Fruit fly (Drosophila melanogaster) whole organism, embryonic: ENCODE results near the gene Dhc36C.

Experiments
- BEAF-32 ChIP-seq: fragments of 200-800 bp; sonication (Bioruptor generic); optimal IDR thresholded peaks from 3 replicates; lab custom pipeline; 2017; ENCODE audit warnings: missing biosample characterization, missing genetic modification characterization, mild to moderate bottlenecking, moderate library complexity, missing genetic modification reagents
- CG10267 ChIP-seq: fragments of 200-800 bp; sonication (Bioruptor generic); optimal IDR thresholded peaks from 2 replicates; lab custom pipeline; 2018; ENCODE audit warnings: missing biosample characterization, mild to moderate bottlenecking, missing genetic modification characterization, moderate library complexity
- CG10431 ChIP-seq: fragments of 200-800 bp; sonication (Bioruptor generic); optimal IDR thresholded peaks from 3 replicates; lab custom pipeline; 2018; ENCODE audit warnings: missing biosample characterization, mild to moderate bottlenecking, missing genetic modification characterization
- CG10543 ChIP-seq: fragments of 200-800 bp; sonication (Bioruptor generic); optimal IDR thresholded peaks from 3 replicates; lab custom pipeline; 2017; ENCODE audit warnings: missing biosample characterization, mild to moderate bottlenecking, missing genetic modification characterization, moderate library complexity
- CG10979 ChIP-seq: fragments of 200-800 bp; sonication (Bioruptor generic); optimal IDR thresholded peaks from 2 replicates; lab custom pipeline; 2018; ENCODE audit warnings: missing biosample characterization, mild to moderate bottlenecking, missing genetic modification characterization, moderate library complexity
- CG11456 ChIP-seq: fragments of 200-800 bp; sonication (Bioruptor generic); IDR thresholded peaks from 3 replicates; pipeline ENCODE4 v1.3.6; 2022; ENCODE audit warnings: missing biosample characterization, missing genetic modification characterization
- CG12219 ChIP-seq: fragments of 200-800 bp; sonication (Bioruptor generic); optimal IDR thresholded peaks from 3 replicates; lab custom pipeline; 2018; ENCODE audit warnings: missing biosample characterization, mild to moderate bottlenecking, missing genetic modification characterization
- CG12942 ChIP-seq: fragments of 200-800 bp; sonication (Bioruptor generic); optimal IDR thresholded peaks from 3 replicates; lab custom pipeline; 2016; ENCODE audit warnings: missing biosample characterization, missing genetic modification characterization
- CG14014 ChIP-seq: fragments of 200-800 bp; sonication (Bioruptor generic); IDR thresholded peaks from 2 replicates; pipeline ENCODE4 v1.3.6; 2022; ENCODE audit warnings: missing biosample characterization, missing genetic modification characterization
- CG15073 ChIP-seq: fragments of 200-800 bp; sonication (Bioruptor generic); optimal IDR thresholded peaks from 2 replicates; lab custom pipeline; 2016; ENCODE audit warnings: missing biosample characterization, missing genetic modification characterization
- CG18476 ChIP-seq: fragments of 200-800 bp; sonication (Bioruptor generic); optimal IDR thresholded peaks from 2 replicates; lab custom pipeline; 2016; ENCODE audit warnings: missing biosample characterization, mild to moderate bottlenecking, missing genetic modification characterization
- CG18764 ChIP-seq: fragments of 200-800 bp; sonication (Bioruptor generic); optimal IDR thresholded peaks from 3 replicates; lab custom pipeline; 2016; ENCODE audit warnings: missing biosample characterization, missing genetic modification characterization
- CG2202 ChIP-seq: fragments of 200-800 bp; sonication (Bioruptor generic); optimal IDR thresholded peaks from 2 replicates; lab custom pipeline; 2018; ENCODE audit warnings: missing biosample characterization, mild to moderate bottlenecking, missing genetic modification characterization
- CG2678 ChIP-seq: fragments of 200-800 bp; sonication (Bioruptor generic); optimal IDR thresholded peaks from 3 replicates; lab custom pipeline; 2019; ENCODE audit warnings: missing biosample characterization, mild to moderate bottlenecking, missing genetic modification characterization, moderate library complexity
- CG2889 ChIP-seq: fragments of 200-800 bp; sonication (Bioruptor generic); IDR thresholded peaks from 3 replicates; pipeline ENCODE4 v1.3.6; 2022; ENCODE audit warnings: missing biosample characterization, missing genetic modification characterization
- CG32767 ChIP-seq: fragments of 200-800 bp; sonication (Bioruptor generic); IDR thresholded peaks from 2 replicates; pipeline ENCODE4 v1.3.6; 2022; ENCODE audit warnings: missing biosample characterization, missing genetic modification characterization
- CG32772 ChIP-seq: fragments of 200-800 bp; sonication (Bioruptor generic); IDR thresholded peaks from 2 replicates; pipeline ENCODE4 v1.3.6; 2022; ENCODE audit warnings: missing biosample characterization, missing genetic modification characterization
- CG33213 ChIP-seq: fragments of 200-800 bp; sonication (Bioruptor generic); optimal IDR thresholded peaks from 3 replicates; lab custom pipeline; 2016; ENCODE audit warnings: missing biosample characterization, missing genetic modification characterization
- CG5953 ChIP-seq: fragments of 200-800 bp; sonication (Bioruptor generic); IDR thresholded peaks from 2 replicates; pipeline ENCODE4 v1.3.6; 2022; ENCODE audit warnings: missing biosample characterization, missing genetic modification characterization
- CG8281 ChIP-seq: fragments of 200-800 bp; sonication (Bioruptor generic); optimal IDR thresholded peaks from 2 replicates; lab custom pipeline; 2018; ENCODE audit warnings: missing biosample characterization, mild to moderate bottlenecking, missing genetic modification characterization, moderate library complexity
- CG9876 ChIP-seq: fragments of 200-800 bp; sonication (Bioruptor generic); optimal IDR thresholded peaks from 2 replicates; lab custom pipeline; 2016; ENCODE audit warnings: missing biosample characterization, missing genetic modification characterization
- CkIIα-i1 ChIP-seq: fragments of 200-800 bp; sonication (Bioruptor generic); IDR thresholded peaks from 2 replicates; pipeline ENCODE4 v1.3.6; 2022; ENCODE audit warnings: missing biosample characterization, missing genetic modification characterization
- E2f2 ChIP-seq: fragments of 200-800 bp; sonication (Bioruptor generic); IDR thresholded peaks from 2 replicates; pipeline ENCODE4 v1.3.6; 2022; ENCODE audit warnings: missing biosample characterization, missing genetic modification characterization
- Ets65A ChIP-seq: fragments of 200-800 bp; sonication (Bioruptor generic); peaks from one replicate; lab custom pipeline; 2016; ENCODE audit warnings: missing biosample characterization, missing genetic modification characterization
- NK7.1 ChIP-seq: fragments of 200-800 bp; sonication (Bioruptor generic); optimal IDR thresholded peaks from 3 replicates; lab custom pipeline; 2016; ENCODE audit warnings: missing biosample characterization, missing genetic modification characterization
- Rx ChIP-seq: fragments of 200-800 bp; sonication (Bioruptor generic); IDR thresholded peaks from 2 replicates; pipeline ENCODE4 v1.3.6; 2022; ENCODE audit warnings: missing biosample characterization, missing genetic modification characterization
- Side ChIP-seq: fragments of 200-800 bp; sonication (Bioruptor generic); optimal IDR thresholded peaks from 2 replicates; lab custom pipeline; 2016; ENCODE audit warnings: missing biosample characterization, missing genetic modification characterization
- Six4 ChIP-seq: fragments of 200-800 bp; sonication (Bioruptor generic); optimal IDR thresholded peaks from 2 replicates; lab custom pipeline; 2016; ENCODE audit warnings: missing biosample characterization, missing genetic modification characterization
- Sox100B ChIP-seq: fragments of 200-800 bp; sonication (Bioruptor generic); optimal IDR thresholded peaks from 3 replicates; lab custom pipeline; 2018; ENCODE audit warnings: missing biosample characterization, mild to moderate bottlenecking, missing genetic modification characterization
- Taf1 ChIP-seq: fragments of 200-800 bp; sonication (Bioruptor generic); IDR thresholded peaks from 2 replicates; pipeline ENCODE4 v1.3.6; 2022; ENCODE audit warnings: missing biosample characterization, missing genetic modification characterization
- Tbp ChIP-seq: fragments of >200 bp; optimal IDR thresholded peaks from 2 replicates; lab custom pipeline; 2018; ENCODE audit warnings: missing biosample characterization, missing genetic modification characterization
- abd-A ChIP-seq: fragments of 200-800 bp; sonication (Bioruptor generic); optimal IDR thresholded peaks from 3 replicates; lab custom pipeline; 2019; ENCODE audit warnings: missing biosample characterization, mild to moderate bottlenecking, missing genetic modification characterization, moderate library complexity
- ap ChIP-seq: fragments of 200-800 bp; sonication (Bioruptor generic); IDR thresholded peaks from 2 replicates; pipeline ENCODE4 v1.3.6; 2022; ENCODE audit warnings: missing biosample characterization, missing genetic modification characterization
- bowl ChIP-seq: fragments of 200-800 bp; sonication (Bioruptor generic); IDR thresholded peaks from 2 replicates; pipeline ENCODE4 v1.3.6; 2022; ENCODE audit warnings: missing biosample characterization, missing genetic modification characterization
- ewg ChIP-seq: fragments of 200-800 bp; sonication (Bioruptor generic); optimal IDR thresholded peaks from 3 replicates; lab custom pipeline; 2017; ENCODE audit warnings: mild to moderate bottlenecking, missing biosample characterization, missing genetic modification reagents, missing genetic modification characterization
- eyg ChIP-seq: fragments of 200-800 bp; sonication (Bioruptor generic); optimal IDR thresholded peaks from 3 replicates; lab custom pipeline; 2016; ENCODE audit warnings: missing biosample characterization, missing genetic modification characterization
- fd102C ChIP-seq: fragments of 200-800 bp; sonication (Bioruptor generic); optimal IDR thresholded peaks from 2 replicates; lab custom pipeline; 2018; ENCODE audit warnings: missing biosample characterization, mild to moderate bottlenecking, missing genetic modification characterization, moderate library complexity
- fd64A ChIP-seq: fragments of 200-800 bp; sonication (Bioruptor generic); optimal IDR thresholded peaks from 3 replicates; lab custom pipeline; 2018; ENCODE audit warnings: missing biosample characterization, mild to moderate bottlenecking, missing genetic modification characterization
- fru ChIP-seq: fragments of >200 bp; optimal IDR thresholded peaks from 2 replicates; lab custom pipeline; 2017
- gfzf ChIP-seq: fragments of 200-800 bp; sonication (Bioruptor generic); optimal IDR thresholded peaks from 2 replicates; lab custom pipeline; 2016; ENCODE audit warnings: missing biosample characterization, mild to moderate bottlenecking, missing genetic modification characterization, moderate library complexity
- gt ChIP-seq: fragments of 200-800 bp; sonication (Bioruptor generic); IDR thresholded peaks from 2 replicates; pipeline ENCODE4 v1.3.6; 2022; ENCODE audit warnings: missing biosample characterization, missing genetic modification characterization
- lov ChIP-seq, 2 experiments: fragments of 200-800 bp in 1 of 2; fragments of >200 bp in 1 of 2; sonication (Bioruptor generic) in 1 of 2; IDR thresholded peaks in 1 of 2; optimal IDR thresholded peaks in 1 of 2; 2 replicates in 1 of 2; 3 replicates in 1 of 2; pipeline versions ENCODE4 v1.3.6 to Lab custom; 2017 to 2022; ENCODE audit warnings: missing biosample characterization in 1 of 2, missing genetic modification characterization in 1 of 2
- luna ChIP-seq: fragments of 200-800 bp; sonication (Bioruptor generic); optimal IDR thresholded peaks from 2 replicates; lab custom pipeline; 2016; ENCODE audit warnings: missing biosample characterization, missing genetic modification characterization
- nerfin-1 ChIP-seq: fragments of 200-800 bp; sonication (Bioruptor generic); optimal IDR thresholded peaks from 3 replicates; lab custom pipeline; 2019; ENCODE audit warnings: missing biosample characterization, mild to moderate bottlenecking, missing genetic modification characterization, moderate library complexity
- nom ChIP-seq: fragments of 200-800 bp; sonication (Bioruptor generic); optimal IDR thresholded peaks from 2 replicates; lab custom pipeline; 2017; ENCODE audit warnings: missing biosample characterization, missing genetic modification characterization, mild to moderate bottlenecking, moderate library complexity, missing genetic modification reagents
- phol ChIP-seq: fragments of 200-800 bp; sonication (Bioruptor generic); optimal IDR thresholded peaks from 3 replicates; lab custom pipeline; 2018; ENCODE audit warnings: missing biosample characterization, mild to moderate bottlenecking, missing genetic modification characterization, moderate library complexity
- run ChIP-seq: fragments of 200-800 bp; sonication (Bioruptor generic); optimal IDR thresholded peaks from 3 replicates; lab custom pipeline; 2018; ENCODE audit warnings: missing biosample characterization, mild to moderate bottlenecking, missing genetic modification characterization
- sima ChIP-seq: fragments of 200-800 bp; sonication (Bioruptor generic); optimal IDR thresholded peaks from 2 replicates; lab custom pipeline; 2016; ENCODE audit warnings: missing biosample characterization, missing genetic modification characterization
- stc ChIP-seq: fragments of 200-800 bp; sonication (Bioruptor generic); IDR thresholded peaks from 2 replicates; pipeline ENCODE4 v1.3.6; 2022; ENCODE audit warnings: missing biosample characterization, missing genetic modification characterization
- sug ChIP-seq: fragments of 200-800 bp; optimal IDR thresholded peaks from 2 replicates; lab custom pipeline; 2019; ENCODE audit warnings: missing biosample characterization, mild to moderate bottlenecking, missing genetic modification characterization, moderate library complexity
- trh ChIP-seq: fragments of 200-800 bp; sonication (Bioruptor generic); optimal IDR thresholded peaks from 2 replicates; lab custom pipeline; 2016; ENCODE audit warnings: missing biosample characterization, missing genetic modification characterization

The Dhc36C gene

dm6 chr2L:17558111-17558773, 57.0 kb downstream of the Dhc36C start (continued):
- TF ChIP-seq ewg (GFP tag; lab: Kevin White, UChicago) (no peak), Tbp (GFP tag; lab: Kevin White, UChicago) (no peak), eyg (GFP tag; lab: Kevin White, UChicago) (no peak), fru (no peak), CG10267 (tag; lab: Kevin White, UChicago) (peak; percentile 13), E2f2 (GFP tag; lab: Robert Waterston, UW) (no peak), CG32772 (0 out of 2 replicates have a peak, but pooled peaks have one; percentile 10), CG10979 (tag; lab: Kevin White, UChicago) (no peak), phol (tag; lab: Kevin White, UChicago) (no peak), CG2889 (GFP tag; lab: Robert Waterston, UW) (no peak), CG5953 (GFP tag; lab: Robert Waterston, UW) (no peak), CG10431 (GFP tag; lab: Kevin White, UChicago) (no peak), CG2202 (no peak), lov (optimal IDR thresholded peaks at IDR 0.05; lab: Kevin White, UChicago) (no peak), lov (GFP tag; IDR thresholded peaks at IDR 0.05; lab: Robert Waterston, UW) (no peak), nom (no peak), luna (GFP tag; lab: Kevin White, UChicago) (no peak), CG12942 (GFP tag; lab: Kevin White, UChicago) (no peak), CG15073 (no peak), fd64A (GFP tag; lab: Kevin White, UChicago) (no peak), Rx (GFP tag; lab: Robert Waterston, UW) (no peak), nerfin-1 (tag; lab: Kevin White, UChicago) (no peak), CG14014 (GFP tag; lab: Robert Waterston, UW) (no peak), fd102C (no peak), BEAF-32 (GFP tag; lab: Kevin White, UChicago) (no peak), NK7.1 (GFP tag; lab: Kevin White, UChicago) (no peak), sima (GFP tag; lab: Kevin White, UChicago) (no peak), CG8281 (tag; lab: Kevin White, UChicago) (no peak), CG10543 (GFP tag; lab: Kevin White, UChicago) (peak; percentile 6), abd-A (tag; lab: Kevin White, UChicago) (peak; percentile 92), Side (GFP tag; lab: Kevin White, UChicago) (no peak), Ets65A (no peak), CG33213 (GFP tag; lab: Kevin White, UChicago) (no peak), Sox100B (GFP tag; lab: Kevin White, UChicago) (peak; percentile 36), CG32767 (no peak), CkIIα-i1 (GFP tag; lab: Robert Waterston, UW) (no peak), CG18764 (GFP tag; lab: Kevin White, UChicago) (no peak), Taf1 (no peak), bowl (no peak), CG12219 (GFP tag; lab: Kevin White, UChicago) (no peak), CG2678 (tag; lab: Kevin White, UChicago) (peak; percentile 77), gfzf (GFP tag; lab: Kevin White, UChicago) (no peak), trh (GFP tag; lab: Kevin White, UChicago) (no peak), CG11456 (GFP tag; lab: Robert Waterston, UW) (no peak), stc (no peak), gt (GFP tag; lab: Robert Waterston, UW) (no peak), CG9876 (GFP tag; lab: Kevin White, UChicago) (no peak), Six4 (GFP tag; lab: Kevin White, UChicago) (no peak), run (peak; percentile 11), ap (no peak), CG18476 (GFP tag; lab: Kevin White, UChicago) (no peak), sug (peak; percentile 26)
